Worm (Caenorhabditis elegans): Measurements from ENCODE around the gene F47C12.6.
A peak's percentile ranks its signal among the peaks of the same experiment; 100 is the strongest.

F47C12.6 gene

ce11 chrIV:4028177-4028576 is 35.0 kb upstream of the F47C12.6 start (continued):
- no peak for TF ChIP-seq lin-39 (tag; optimal IDR thresholded peaks at IDR 0.05)
- TF ChIP-seq T26A8.4 (GFP tag; IDR thresholded peaks at IDR 0.05), result peak; percentile 76
- no peak for TF ChIP-seq lin-15B (tag; optimal IDR thresholded peaks at IDR 0.05)

ce11 chrIV:4027106-4027888 is 34.1 kb upstream of the F47C12.6 start:
- TF ChIP-seq lin-1 (GFP tag; IDR thresholded peaks at IDR 0.05) (no peak), hlh-11 (tag; optimal IDR thresholded peaks at IDR 0.05) (peak; percentile 54), daf-16 (GFP tag; optimal IDR thresholded peaks at IDR 0.05) (peak in 1 of 2 experiments; percentile 20), daf-16 (tag; optimal IDR thresholded peaks at IDR 0.05) (peak; percentile 57), unc-62 (GFP tag; optimal IDR thresholded peaks at IDR 0.05 in 1 of 2) (peak in 1 of 2 experiments; percentile 3), unc-62 (tag; optimal IDR thresholded peaks at IDR 0.05) (no peak), lir-3 (tag; optimal IDR thresholded peaks at IDR 0.05) (no peak), mes-2 (tag; optimal IDR thresholded peaks at IDR 0.05; ENCODE audit: poor library complexity, severe bottlenecking) (peak; percentile 13), F44E2.7 (GFP tag; IDR thresholded peaks at IDR 0.05) (no peak), dve-1 (tag; optimal IDR thresholded peaks at IDR 0.05; ENCODE audit: insufficient read depth) (peak; percentile 45), dmd-6 (GFP tag; IDR thresholded peaks at IDR 0.05) (peak; percentile 75), nhr-28 (tag; optimal IDR thresholded peaks at IDR 0.05) (peak; percentile 82), fkh-10 (GFP tag; optimal IDR thresholded peaks at IDR 0.05) (no peak), aha-1 (tag) (peak; percentile 90)

- TF ChIP-seq hlh-11 (tag; optimal IDR thresholded peaks at IDR 0.05) (peak; percentile 96), dmd-6 (GFP tag; IDR thresholded peaks at IDR 0.05) (peak; percentile 54), set-16 (GFP tag; IDR thresholded peaks at IDR 0.05) (peak; percentile 85), nhr-28 (tag; optimal IDR thresholded peaks at IDR 0.05) (peak; percentile 22), nhr-48 (tag; optimal IDR thresholded peaks at IDR 0.05) (no peak), tra-1 (GFP tag; IDR thresholded peaks at IDR 0.05) (0 out of 2 replicates have a peak, but pooled peaks have one; percentile 61), daf-16 (GFP tag; optimal IDR thresholded peaks at IDR 0.05) (peak in 1 of 2 experiments; percentile 78), daf-16 (tag; optimal IDR thresholded peaks at IDR 0.05) (no peak), ama-1 (optimal IDR thresholded peaks at IDR 0.05) (no peak), ctbp-1 (GFP tag; IDR thresholded peaks at IDR 0.05) (peak; percentile 56; the same call in 1 of the 2 replicates), hmg-1.1 (GFP tag; IDR thresholded peaks at IDR 0.05) (peak; percentile 54; the same call in 1 of the 2 replicates), aha-1 (tag) (peak; percentile 100), dpl-1 (GFP tag; optimal IDR thresholded peaks at IDR 0.05) (peak; percentile 0), hif-1 (tag; optimal IDR thresholded peaks at IDR 0.05) (peak; percentile 95 to 100), duxl-1 (tag; optimal IDR thresholded peaks at IDR 0.05; ENCODE audit: poor library complexity) (no peak), dve-1 (tag; optimal IDR thresholded peaks at IDR 0.05; ENCODE audit: insufficient read depth) (peak; percentile 87), lin-38 (GFP tag; IDR thresholded peaks at IDR 0.05) (peak; percentile 22; the same call in 1 of the 2 replicates), mep-1 (tag; optimal IDR thresholded peaks at IDR 0.05) (peak; percentile 82), lsy-2 (tag; optimal IDR thresholded peaks at IDR 0.05) (peak in 1 of 2 experiments; percentile 53), egl-43 (GFP tag; IDR thresholded peaks at IDR 0.05) (peak; percentile 36; the same call in 1 of the 2 replicates), rbr-2 (tag; optimal IDR thresholded peaks at IDR 0.05) (peak; percentile 58), nhr-11 (tag; optimal IDR thresholded peaks at IDR 0.05) (no peak), daf-19 (GFP tag; conservative IDR thresholded peaks at IDR 0.05) (no peak), pha-4 (GFP tag; IDR thresholded peaks at IDR 0.05) (0 out of 2 replicates have a peak, but pooled peaks have one; percentile 29), pha-4 (tag; optimal IDR thresholded peaks at IDR 0.05) (no peak), mdl-1 (tag; optimal IDR thresholded peaks at IDR 0.05) (peak; percentile 94 to 97), arid-1 (GFP tag; conservative IDR thresholded peaks at IDR 0.05) (0 out of 2 replicates have a peak, but pooled peaks have one; percentile 33), jun-1 (tag; optimal IDR thresholded peaks at IDR 0.05) (peak; percentile 22), F49E8.2 (tag; optimal IDR thresholded peaks at IDR 0.05; ENCODE audit: borderline replicate concordance) (no peak), mxl-3 (GFP tag; optimal IDR thresholded peaks at IDR 0.05) (peak; percentile 18), F37D6.2 (tag; optimal IDR thresholded peaks at IDR 0.05) (peak; percentile 14)
Observed at ce11 chrIV:4025923-4026322, 32.7 kb upstream of the F47C12.6 start.
